Fruit fly (Drosophila melanogaster) whole organism, embryonic: ENCODE results near the gene Rbf.
A peak's percentile ranks its signal among the peaks of the same experiment; 100 is the strongest.

Experiments
- ATbp ChIP-seq: fragments of 200-800 bp; sonication (Bioruptor generic); optimal IDR thresholded peaks from 2 replicates; lab custom pipeline; 2017; ENCODE audit warnings: missing biosample characterization, mild to moderate bottlenecking, missing genetic modification characterization, missing genetic modification reagents
- Antp ChIP-seq: fragments of 200-800 bp; sonication (Bioruptor generic); optimal IDR thresholded peaks from 3 replicates; lab custom pipeline; 2016; ENCODE audit warnings: missing biosample characterization, missing genetic modification characterization
- CG10147 ChIP-seq: fragments of 200-800 bp; sonication (Bioruptor generic); optimal IDR thresholded peaks from 2 replicates; lab custom pipeline; 2019; ENCODE audit warnings: missing biosample characterization, mild to moderate bottlenecking, missing genetic modification characterization, moderate library complexity
- CG11093 ChIP-seq: fragments of 200-800 bp; sonication (Bioruptor generic); IDR thresholded peaks from 3 replicates; pipeline ENCODE4 v1.3.6; 2022; ENCODE audit warnings: missing biosample characterization, missing genetic modification characterization
- CG11696 ChIP-seq: fragments of 200-800 bp; sonication (Bioruptor generic); IDR thresholded peaks from 2 replicates; pipeline ENCODE4 v1.3.6; 2022; ENCODE audit warnings: missing biosample characterization, missing genetic modification characterization
- CG12236 ChIP-seq: fragments of 200-800 bp; sonication (Bioruptor generic); optimal IDR thresholded peaks from 2 replicates; lab custom pipeline; 2016; ENCODE audit warnings: missing biosample characterization, missing genetic modification characterization
- CG14710 ChIP-seq: fragments of 200-800 bp; sonication (Bioruptor generic); optimal IDR thresholded peaks from 3 replicates; lab custom pipeline; 2019; ENCODE audit warnings: missing biosample characterization, mild to moderate bottlenecking, missing genetic modification characterization, moderate library complexity
- CG15269 ChIP-seq: fragments of 200-800 bp; sonication (Bioruptor generic); optimal IDR thresholded peaks from 2 replicates; lab custom pipeline; 2018; ENCODE audit warnings: missing biosample characterization, mild to moderate bottlenecking, missing genetic modification characterization, moderate library complexity
- CG17328 ChIP-seq: fragments of 200-800 bp; sonication (Bioruptor generic); IDR thresholded peaks from 2 replicates; pipeline ENCODE4 v1.3.6; 2022; ENCODE audit warnings: missing biosample characterization, missing genetic modification characterization
- CG18764 ChIP-seq: fragments of 200-800 bp; sonication (Bioruptor generic); optimal IDR thresholded peaks from 3 replicates; lab custom pipeline; 2016; ENCODE audit warnings: missing biosample characterization, missing genetic modification characterization
- CG2712 ChIP-seq: fragments of 200-800 bp; optimal IDR thresholded peaks from 3 replicates; lab custom pipeline; 2019; ENCODE audit warnings: missing biosample characterization, mild to moderate bottlenecking, missing genetic modification characterization, moderate library complexity
- CG2875 ChIP-seq: fragments of 200-800 bp; sonication (Bioruptor generic); optimal IDR thresholded peaks from 2 replicates; lab custom pipeline; 2017; ENCODE audit warnings: missing biosample characterization, mild to moderate bottlenecking, missing genetic modification characterization, missing genetic modification reagents
- CG3281 ChIP-seq: fragments of 200-800 bp; sonication (Bioruptor generic); optimal IDR thresholded peaks from 3 replicates; lab custom pipeline; 2017; ENCODE audit warnings: missing biosample characterization, mild to moderate bottlenecking, missing genetic modification characterization
- CG4328 ChIP-seq: fragments of 200-800 bp; sonication (Bioruptor generic); optimal IDR thresholded peaks from 3 replicates; lab custom pipeline; 2017; ENCODE audit warnings: missing biosample characterization, missing genetic modification reagents, missing genetic modification characterization
- CG4820 ChIP-seq: fragments of 200-800 bp; sonication (Bioruptor generic); optimal IDR thresholded peaks from 3 replicates; lab custom pipeline; 2016; ENCODE audit warnings: missing biosample characterization, missing genetic modification characterization
- CG6254 ChIP-seq: fragments of 200-800 bp; sonication (Bioruptor generic); optimal IDR thresholded peaks from 3 replicates; lab custom pipeline; 2017; ENCODE audit warnings: mild to moderate bottlenecking, missing biosample characterization, missing genetic modification reagents, missing genetic modification characterization
- CG8089 ChIP-seq: fragments of 200-800 bp; sonication (Bioruptor generic); optimal IDR thresholded peaks from 3 replicates; lab custom pipeline; 2016; ENCODE audit warnings: missing biosample characterization, missing genetic modification characterization
- CG8290 ChIP-seq, 3 experiments: fragments of 200-800 bp; sonication (Bioruptor generic); optimal IDR thresholded peaks; 2 replicates each; lab custom pipeline; 2016 to 2019; ENCODE audit warnings: missing biosample characterization in 3 of 3, missing genetic modification characterization in 3 of 3, mild to moderate bottlenecking in 2 of 3, moderate library complexity in 1 of 3
- CG8478 ChIP-seq: fragments of >200 bp; optimal IDR thresholded peaks from 2 replicates; lab custom pipeline; 2018
- CG9727 ChIP-seq: fragments of 200-800 bp; sonication (Bioruptor generic); optimal IDR thresholded peaks from 3 replicates; lab custom pipeline; 2017; ENCODE audit warnings: missing biosample characterization, mild to moderate bottlenecking, missing genetic modification characterization
- Chrac-16 ChIP-seq: fragments of 200-800 bp; sonication (Bioruptor generic); optimal IDR thresholded peaks from 3 replicates; lab custom pipeline; 2016; ENCODE audit warnings: missing biosample characterization, missing genetic modification characterization
- Dbx ChIP-seq: fragments of 200-800 bp; sonication (Bioruptor generic); IDR thresholded peaks from 3 replicates; pipeline ENCODE4 v1.3.6; 2022; ENCODE audit warnings: missing biosample characterization, missing genetic modification characterization
- Doc3 ChIP-seq: fragments of 200-800 bp; sonication (Bioruptor generic); IDR thresholded peaks from 3 replicates; pipeline ENCODE4 v1.3.6; 2022; ENCODE audit warnings: missing biosample characterization, missing genetic modification characterization; ENCODE audit not compliant: partially characterized antibody
- Gsc ChIP-seq: fragments of 200-800 bp; sonication (Bioruptor generic); IDR thresholded peaks from 2 replicates; pipeline ENCODE4 v1.3.6; 2022; ENCODE audit warnings: missing biosample characterization, missing genetic modification characterization
- HLH4C ChIP-seq: fragments of 200-800 bp; sonication (Bioruptor generic); IDR thresholded peaks from 3 replicates; pipeline ENCODE4 v1.3.6; 2022; ENCODE audit warnings: missing biosample characterization, missing genetic modification characterization; ENCODE audit not compliant: partially characterized antibody
- Hr78 ChIP-seq, 2 experiments: fragments of 200-800 bp in 1 of 2; fragments of >200 bp in 1 of 2; sonication (Bioruptor generic) in 1 of 2; optimal IDR thresholded peaks; 2 replicates each; lab custom pipeline; 2017 to 2019; ENCODE audit warnings: missing biosample characterization in 2 of 2, missing genetic modification characterization in 2 of 2, mild to moderate bottlenecking in 1 of 2, moderate library complexity in 1 of 2
- Med ChIP-seq: fragments of 200-800 bp; sonication (Bioruptor generic); peaks from one replicate; lab custom pipeline; 2016; ENCODE audit warnings: missing biosample characterization, missing genetic modification characterization, mild to moderate bottlenecking, inconsistent platforms, moderate library complexity
- Meics ChIP-seq: fragments of 200-800 bp; sonication (Bioruptor generic); optimal IDR thresholded peaks from 2 replicates; lab custom pipeline; 2017; ENCODE audit warnings: missing biosample characterization, mild to moderate bottlenecking, missing genetic modification characterization
- NfI ChIP-seq: fragments of 200-800 bp; sonication (Bioruptor generic); optimal IDR thresholded peaks from 3 replicates; lab custom pipeline; 2018; ENCODE audit warnings: missing biosample characterization, mild to moderate bottlenecking, missing genetic modification characterization, moderate library complexity
- PHDP ChIP-seq: fragments of 200-800 bp; sonication (Bioruptor generic); optimal IDR thresholded peaks from 3 replicates; lab custom pipeline; 2018; ENCODE audit warnings: missing biosample characterization, mild to moderate bottlenecking, missing genetic modification characterization, moderate library complexity
- Ravus ChIP-seq: fragments of 200-800 bp; sonication (Bioruptor generic); IDR thresholded peaks from 2 replicates; pipeline ENCODE4 v1.3.6; 2022; ENCODE audit warnings: missing biosample characterization, missing genetic modification characterization
- Rfx ChIP-seq: fragments of 200-800 bp; sonication (Bioruptor generic); IDR thresholded peaks from 2 replicates; pipeline ENCODE4 v1.3.6; 2022; ENCODE audit warnings: missing biosample characterization, missing genetic modification characterization
- Side ChIP-seq: fragments of 200-800 bp; sonication (Bioruptor generic); optimal IDR thresholded peaks from 2 replicates; lab custom pipeline; 2016; ENCODE audit warnings: missing biosample characterization, missing genetic modification characterization
- Xbp1 ChIP-seq: fragments of 200-800 bp; sonication (Bioruptor generic); optimal IDR thresholded peaks from 3 replicates; lab custom pipeline; 2016; ENCODE audit warnings: missing biosample characterization, mild to moderate bottlenecking, missing genetic modification characterization
- bigmax ChIP-seq: fragments of 200-800 bp; sonication (Bioruptor generic); optimal IDR thresholded peaks from 2 replicates; lab custom pipeline; 2018; ENCODE audit warnings: missing biosample characterization, mild to moderate bottlenecking, missing genetic modification characterization
- bowl ChIP-seq: fragments of 200-800 bp; sonication (Bioruptor generic); IDR thresholded peaks from 2 replicates; pipeline ENCODE4 v1.3.6; 2022; ENCODE audit warnings: missing biosample characterization, missing genetic modification characterization
- btn ChIP-seq: fragments of 200-800 bp; sonication (Bioruptor generic); optimal IDR thresholded peaks from 2 replicates; lab custom pipeline; 2016; ENCODE audit warnings: missing biosample characterization, missing genetic modification characterization
- chn ChIP-seq: fragments of 200-800 bp; sonication (Bioruptor generic); optimal IDR thresholded peaks from 2 replicates; lab custom pipeline; 2016; ENCODE audit warnings: missing biosample characterization, missing genetic modification characterization
- esg ChIP-seq: fragments of 200-800 bp; sonication (Bioruptor generic); conservative IDR thresholded peaks from 2 replicates; pipeline ENCODE4 v1.3.6; 2022; ENCODE audit warnings: missing biosample characterization, missing genetic modification characterization
- fd3F ChIP-seq: fragments of 200-800 bp; sonication (Bioruptor generic); optimal IDR thresholded peaks from 2 replicates; lab custom pipeline; 2018; ENCODE audit warnings: missing biosample characterization, mild to moderate bottlenecking, missing genetic modification characterization, moderate library complexity
- gcm ChIP-seq: fragments of 200-800 bp; sonication (Bioruptor generic); optimal IDR thresholded peaks from 2 replicates; lab custom pipeline; 2019; ENCODE audit warnings: missing biosample characterization, mild to moderate bottlenecking, missing genetic modification characterization, moderate library complexity
- gfzf ChIP-seq: fragments of 200-800 bp; sonication (Bioruptor generic); optimal IDR thresholded peaks from 2 replicates; lab custom pipeline; 2016; ENCODE audit warnings: missing biosample characterization, mild to moderate bottlenecking, missing genetic modification characterization, moderate library complexity
- ind ChIP-seq: fragments of 200-800 bp; sonication (Bioruptor generic); optimal IDR thresholded peaks from 3 replicates; lab custom pipeline; 2016; ENCODE audit warnings: missing biosample characterization, missing genetic modification characterization
- mirr ChIP-seq: fragments of 200-800 bp; sonication (Bioruptor generic); optimal IDR thresholded peaks from 3 replicates; lab custom pipeline; 2018; ENCODE audit warnings: missing biosample characterization, mild to moderate bottlenecking, missing genetic modification characterization
- pho ChIP-seq: fragments of 200-800 bp; sonication (Bioruptor generic); optimal IDR thresholded peaks from 2 replicates; lab custom pipeline; 2016; ENCODE audit warnings: missing biosample characterization, missing genetic modification characterization
- repo ChIP-seq: fragments of 200-800 bp; sonication (Bioruptor generic); optimal IDR thresholded peaks from 2 replicates; lab custom pipeline; 2016; ENCODE audit warnings: missing biosample characterization, missing genetic modification characterization
- seq ChIP-seq: fragments of 200-800 bp; sonication (Bioruptor generic); IDR thresholded peaks from 2 replicates; pipeline ENCODE4 v1.3.6; 2022; ENCODE audit warnings: missing biosample characterization, missing genetic modification characterization
- sna ChIP-seq: fragments of 200-800 bp; sonication (Bioruptor generic); IDR thresholded peaks from 2 replicates; pipeline ENCODE4 v1.3.6; 2022; ENCODE audit warnings: missing biosample characterization, missing genetic modification characterization; ENCODE audit not compliant: partially characterized antibody
- sug ChIP-seq: fragments of 200-800 bp; optimal IDR thresholded peaks from 2 replicates; lab custom pipeline; 2019; ENCODE audit warnings: missing biosample characterization, mild to moderate bottlenecking, missing genetic modification characterization, moderate library complexity
- ttk ChIP-seq: fragments of 200-800 bp; sonication (Bioruptor generic); IDR thresholded peaks from 2 replicates; pipeline ENCODE4 v2.1.2; 2022; ENCODE audit warnings: missing biosample characterization, missing genetic modification characterization

Rbf gene

DNA sequence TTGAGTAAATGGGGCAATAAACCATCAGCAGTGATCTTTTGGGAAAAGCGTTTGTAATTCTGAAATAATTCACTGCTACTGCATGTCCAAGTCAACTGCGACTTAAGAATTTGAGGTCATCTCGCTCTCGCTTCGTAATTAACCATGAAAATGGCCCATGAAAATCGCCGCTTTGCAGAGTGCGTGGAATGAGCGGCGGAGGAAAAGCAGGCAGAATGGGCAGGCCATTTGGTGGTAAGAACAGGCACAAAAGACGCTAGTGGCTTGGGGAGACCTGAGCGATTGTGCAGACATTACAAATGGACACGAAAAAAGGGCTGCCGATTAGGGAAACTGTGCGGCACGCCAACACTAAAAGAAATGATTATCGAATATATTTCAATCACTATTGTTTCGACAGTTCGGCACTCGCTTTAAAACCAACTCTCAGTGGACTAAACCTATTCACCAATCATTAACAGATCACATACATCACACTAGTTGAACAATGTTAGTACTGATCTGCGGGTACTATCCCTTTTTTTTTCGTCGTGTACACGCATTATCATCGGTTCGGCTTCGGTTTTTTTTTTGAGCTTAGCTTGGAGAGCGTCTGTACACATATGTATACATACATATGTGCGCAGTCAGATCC is 29.7 kb downstream of the Rbf start (continued):
- TF ChIP-seq Rfx: no peak
- TF ChIP-seq CG12236 (GFP tag; lab: Kevin White, UChicago): no peak
- no peak for TF ChIP-seq bigmax
- TF ChIP-seq seq (GFP tag; lab: Robert Waterston, UW): no peak
- TF ChIP-seq CG8290 (GFP tag; optimal IDR thresholded peaks at IDR 0.05; lab: Kevin White, UChicago): peak; percentile 19
- TF ChIP-seq CG8290 (tag; optimal IDR thresholded peaks at IDR 0.05; lab: Kevin White, UChicago): peak in 1 of 2 experiments; percentile 28
- TF ChIP-seq ind (GFP tag; lab: Kevin White, UChicago): peak; percentile 33
- peak; percentile 6 for TF ChIP-seq Side (GFP tag; lab: Kevin White, UChicago)
- TF ChIP-seq Chrac-16 (GFP tag; lab: Kevin White, UChicago): peak; percentile 38
- TF ChIP-seq CG11696 (GFP tag; lab: Robert Waterston, UW): no peak
- peak; percentile 52 for TF ChIP-seq CG2712 (tag; lab: Kevin White, UChicago)
- TF ChIP-seq CG2875 (GFP tag; lab: Kevin White, UChicago): peak; percentile 5
- no peak for TF ChIP-seq pho (GFP tag; lab: Kevin White, UChicago)
- TF ChIP-seq CG4820: peak; percentile 45
- no peak for TF ChIP-seq sug (tag; lab: Kevin White, UChicago)
- no peak for TF ChIP-seq PHDP (tag; lab: Kevin White, UChicago)
- TF ChIP-seq CG6254 (GFP tag; lab: Kevin White, UChicago): peak; percentile 25
- TF ChIP-seq fd3F (GFP tag; lab: Kevin White, UChicago): no peak
- peak; percentile 51 for TF ChIP-seq chn (GFP tag; lab: Kevin White, UChicago)
- TF ChIP-seq ttk (GFP tag; lab: Robert Waterston, UW): 0 out of 2 replicates have a peak, but pooled peaks have one; percentile 23
- no peak for TF ChIP-seq CG18764 (GFP tag; lab: Kevin White, UChicago)
- no peak for TF ChIP-seq repo (GFP tag; lab: Kevin White, UChicago)
- no peak for TF ChIP-seq bowl
- no peak for TF ChIP-seq CG4328 (GFP tag; lab: Kevin White, UChicago)
- TF ChIP-seq HLH4C: no peak
- 0 out of 3 replicates have a peak, but pooled peaks have one; percentile 14 for TF ChIP-seq CG11093 (GFP tag; lab: Robert Waterston, UW)
- TF ChIP-seq CG15269 (tag; lab: Kevin White, UChicago): no peak
- peak; percentile 1 for TF ChIP-seq NfI (GFP tag; lab: Kevin White, UChicago)
- no peak for TF ChIP-seq sna (GFP tag; lab: Robert Waterston, UW)
- TF ChIP-seq CG17328: peak; percentile 68
- peak; percentile 52 for TF ChIP-seq Xbp1 (GFP tag; lab: Kevin White, UChicago)
- TF ChIP-seq Meics (GFP tag; lab: Kevin White, UChicago): no peak
- peak; percentile 83 for TF ChIP-seq Med (GFP tag; lab: Kevin White, UChicago)
- TF ChIP-seq Ravus (GFP tag; lab: Robert Waterston, UW): no peak
- peak; percentile 31 for TF ChIP-seq CG9727 (GFP tag; lab: Kevin White, UChicago)
- TF ChIP-seq CG8478 (lab: Kevin White, UChicago): no peak
- TF ChIP-seq gcm (GFP tag; lab: Kevin White, UChicago): peak; percentile 35
- TF ChIP-seq CG14710 (tag; lab: Kevin White, UChicago): peak; percentile 45
- TF ChIP-seq Dbx: no peak
- TF ChIP-seq ATbp (GFP tag; lab: Kevin White, UChicago): peak; percentile 53
- no peak for TF ChIP-seq Gsc (GFP tag; lab: Robert Waterston, UW)
- TF ChIP-seq CG10147: no peak
- no peak for TF ChIP-seq btn
- TF ChIP-seq esg (GFP tag; lab: Robert Waterston, UW): peak; percentile 30; the same call in 1 of the 2 replicates
- TF ChIP-seq mirr (GFP tag; lab: Kevin White, UChicago): no peak
- TF ChIP-seq gfzf (GFP tag; lab: Kevin White, UChicago): no peak
- TF ChIP-seq Hr78 (GFP tag; optimal IDR thresholded peaks at IDR 0.05; lab: Kevin White, UChicago): no peak
- TF ChIP-seq CG8089 (GFP tag; lab: Kevin White, UChicago): peak; percentile 5
- TF ChIP-seq Antp (GFP tag; lab: Kevin White, UChicago): peak; percentile 30
- no peak for TF ChIP-seq CG3281 (GFP tag; lab: Kevin White, UChicago)
- no peak for TF ChIP-seq Doc3 (GFP tag; lab: Robert Waterston, UW)
